Worm (Caenorhabditis elegans) whole organism, L4 larva: Measurements from ENCODE around the gene C45B2.2.

Source experiments
- D1046.2 ChIP-seq: fragments of 200-800 bp; sonication (Bioruptor generic); IDR thresholded peaks from 2 replicates; pipeline ENCODE4 v1.3.6; 2022; ENCODE audit warnings: missing genetic modification characterization, missing compliant biosample characterization
- F10B5.3 ChIP-seq: sonication (generic microtip); optimal IDR thresholded peaks from 2 replicates; lab custom pipeline; 2016; ENCODE audit warnings: mild to moderate bottlenecking, missing genetic modification characterization, missing compliant biosample characterization
- F26F4.8 ChIP-seq: fragments of 200-800 bp; sonication (Bioruptor generic); conservative IDR thresholded peaks from 2 replicates; pipeline ENCODE4 v1.3.6; 2022; ENCODE audit warnings: missing genetic modification characterization, missing compliant biosample characterization
- Y105C5A.15 ChIP-seq: fragments of 200-800 bp; sonication (Bioruptor generic); IDR thresholded peaks from 2 replicates; pipeline ENCODE4 v1.3.6; 2022; ENCODE audit warnings: missing genetic modification characterization, missing compliant biosample characterization
- Y48G9A.11 ChIP-seq: fragments of 200-800 bp; sonication (Bioruptor generic); IDR thresholded peaks from 2 replicates; pipeline ENCODE4 v1.3.6; 2022; ENCODE audit warnings: missing genetic modification reagents, missing genetic modification characterization, missing compliant biosample characterization
- Y75B8A.6 ChIP-seq: fragments of 200-800 bp; sonication (Bioruptor generic); IDR thresholded peaks from 2 replicates; pipeline ENCODE4 v1.3.6; 2022; ENCODE audit warnings: missing genetic modification reagents, missing genetic modification characterization, missing compliant biosample characterization
- ZK546.5 ChIP-seq, 2 experiments: sonication (generic microtip); optimal IDR thresholded peaks; 2 replicates each; lab custom pipeline; 2017; ENCODE audit warnings: missing biosample characterization in 2 of 2, missing genetic modification characterization in 2 of 2
- ceh-20 ChIP-seq: fragments of 200-800 bp; sonication (Bioruptor generic); IDR thresholded peaks from 2 replicates; pipeline ENCODE4 v1.3.6; 2022; ENCODE audit warnings: missing genetic modification reagents, missing genetic modification characterization, missing compliant biosample characterization
- ceh-28 ChIP-seq: fragments of 150-350 bp; optimal IDR thresholded peaks from 2 replicates; lab custom pipeline; 2014; ENCODE audit warnings: missing biosample characterization, missing genetic modification reagents, missing genetic modification characterization
- ceh-32 ChIP-seq: sonication (generic microtip); optimal IDR thresholded peaks from 2 replicates; lab custom pipeline; 2016; ENCODE audit warnings: mild to moderate bottlenecking, missing genetic modification characterization, missing compliant biosample characterization; ENCODE audit not compliant: poor library complexity
- ceh-44 ChIP-seq: fragments of 200-800 bp; sonication (Bioruptor generic); IDR thresholded peaks from 2 replicates; pipeline ENCODE4 v1.3.6; 2022; ENCODE audit warnings: missing genetic modification reagents, missing genetic modification characterization, missing compliant biosample characterization
- cey-2 ChIP-seq: sonication (generic microtip); optimal IDR thresholded peaks from 3 replicates; lab custom pipeline; 2017; ENCODE audit warnings: missing genetic modification characterization, mild to moderate bottlenecking, missing compliant biosample characterization, antibody characterized with exemption, borderline replicate concordance; ENCODE audit not compliant: insufficient read depth
- ctbp-1 ChIP-seq: fragments of 200-800 bp; sonication (Bioruptor generic); IDR thresholded peaks from 2 replicates; pipeline ENCODE4 v1.3.6; 2022; ENCODE audit warnings: missing genetic modification reagents, missing genetic modification characterization, missing compliant biosample characterization
- daf-16 ChIP-seq, 3 experiments: sonication (generic microtip); optimal IDR thresholded peaks; 2 replicates each; lab custom pipeline; 2016 to 2017; ENCODE audit warnings: missing genetic modification characterization in 3 of 3, missing genetic modification reagents in 3 of 3, mild to moderate bottlenecking in 2 of 3, missing compliant biosample characterization in 2 of 3, missing biosample characterization in 1 of 3, moderate library complexity in 1 of 3
- dmd-6 ChIP-seq: fragments of 200-800 bp; sonication (Bioruptor generic); IDR thresholded peaks from 2 replicates; pipeline ENCODE4 v1.3.6; 2022; ENCODE audit warnings: missing genetic modification reagents, missing genetic modification characterization, missing compliant biosample characterization
- dmd-8 ChIP-seq: fragments of 200-800 bp; sonication (Bioruptor generic); IDR thresholded peaks from 2 replicates; pipeline ENCODE4 v1.3.6; 2022; ENCODE audit warnings: missing genetic modification characterization, missing compliant biosample characterization
- dmd-9 ChIP-seq: fragments of 200-800 bp; sonication (Bioruptor generic); IDR thresholded peaks from 2 replicates; pipeline ENCODE4 v1.3.6; 2022; ENCODE audit warnings: missing genetic modification reagents, missing genetic modification characterization, missing compliant biosample characterization
- dve-1 ChIP-seq: sonication (generic microtip); optimal IDR thresholded peaks from 2 replicates; lab custom pipeline; 2017; ENCODE audit warnings: antibody characterized with exemption, mild to moderate bottlenecking, missing genetic modification characterization, missing compliant biosample characterization; ENCODE audit not compliant: insufficient read depth
- egl-43 ChIP-seq: fragments of 200-800 bp; sonication (Bioruptor generic); IDR thresholded peaks from 2 replicates; pipeline ENCODE4 v1.3.6; 2022; ENCODE audit warnings: missing genetic modification reagents, missing genetic modification characterization, missing compliant biosample characterization
- gei-8 ChIP-seq: fragments of 200-800 bp; sonication (Bioruptor generic); optimal IDR thresholded peaks from 2 replicates; lab custom pipeline; 2018; ENCODE audit warnings: mild to moderate bottlenecking, missing genetic modification characterization, missing compliant biosample characterization
- hif-1 ChIP-seq, 2 experiments: sonication (generic microtip); optimal IDR thresholded peaks; 2 replicates each; lab custom pipeline; 2016 to 2017; ENCODE audit warnings: missing compliant biosample characterization in 2 of 2, missing genetic modification characterization in 2 of 2, missing genetic modification reagents in 2 of 2, missing genotype in 2 of 2, mild to moderate bottlenecking in 1 of 2
- hlh-11 ChIP-seq: fragments of 200-800 bp; sonication (Bioruptor generic); optimal IDR thresholded peaks from 2 replicates; lab custom pipeline; 2018; ENCODE audit warnings: mild to moderate bottlenecking, missing genetic modification characterization, missing compliant biosample characterization
- lin-1 ChIP-seq: fragments of 200-800 bp; sonication (Bioruptor generic); IDR thresholded peaks from 2 replicates; pipeline ENCODE4 v1.3.6; 2022; ENCODE audit warnings: missing genetic modification reagents, missing genetic modification characterization, missing compliant biosample characterization
- lin-38 ChIP-seq: fragments of 200-800 bp; sonication (Bioruptor generic); IDR thresholded peaks from 2 replicates; pipeline ENCODE4 v1.3.6; 2022; ENCODE audit warnings: missing genetic modification reagents, missing genetic modification characterization, missing compliant biosample characterization
- mdl-1 ChIP-seq, 2 experiments: fragments of 150-350 bp in 1 of 2; sonication (generic microtip) in 1 of 2; optimal IDR thresholded peaks; 2 replicates each; lab custom pipeline; 2014 to 2017; ENCODE audit warnings: missing biosample characterization in 2 of 2, missing genetic modification characterization in 2 of 2
- mep-1 ChIP-seq: fragments of 150-350 bp; sonication (generic microtip); optimal IDR thresholded peaks from 3 replicates; lab custom pipeline; 2014; ENCODE audit warnings: missing biosample characterization, missing genetic modification characterization
- mxl-3 ChIP-seq: fragments of 200-800 bp; sonication (Bioruptor generic); optimal IDR thresholded peaks from 2 replicates; lab custom pipeline; 2018; ENCODE audit warnings: mild to moderate bottlenecking, missing genetic modification characterization, missing compliant biosample characterization
- nhr-10 ChIP-seq: fragments of 150-350 bp; optimal IDR thresholded peaks from 2 replicates; lab custom pipeline; 2014; ENCODE audit warnings: missing biosample characterization, missing genetic modification characterization
- nhr-11 ChIP-seq: fragments of 150-350 bp; optimal IDR thresholded peaks from 2 replicates; lab custom pipeline; 2014; ENCODE audit warnings: missing biosample characterization, missing genetic modification characterization
- nhr-111 ChIP-seq: fragments of 200-800 bp; sonication (Bioruptor generic); optimal IDR thresholded peaks from 2 replicates; lab custom pipeline; 2018; ENCODE audit warnings: mild to moderate bottlenecking, missing genetic modification characterization, missing compliant biosample characterization
- nhr-237 ChIP-seq: sonication (generic microtip); optimal IDR thresholded peaks from 2 replicates; lab custom pipeline; 2017; ENCODE audit warnings: missing biosample characterization, missing genetic modification characterization
- nhr-25 ChIP-seq: sonication (generic microtip); optimal IDR thresholded peaks from 2 replicates; lab custom pipeline; 2017; ENCODE audit warnings: missing genetic modification characterization, mild to moderate bottlenecking, missing compliant biosample characterization, antibody characterized with exemption, moderate library complexity, borderline replicate concordance; ENCODE audit not compliant: insufficient read depth
- nhr-28 ChIP-seq: fragments of 150-350 bp; optimal IDR thresholded peaks from 2 replicates; lab custom pipeline; 2014; ENCODE audit warnings: missing biosample characterization, missing genetic modification characterization
- nhr-48 ChIP-seq: sonication (generic microtip); optimal IDR thresholded peaks from 2 replicates; lab custom pipeline; 2016; ENCODE audit warnings: mild to moderate bottlenecking, missing genetic modification characterization, missing compliant biosample characterization
- nhr-77 ChIP-seq: fragments of 150-350 bp; optimal IDR thresholded peaks from 2 replicates; lab custom pipeline; 2014; ENCODE audit warnings: missing biosample characterization, missing genetic modification characterization
- pqm-1 ChIP-seq: sonication (generic microtip); optimal IDR thresholded peaks from 2 replicates; lab custom pipeline; 2017; ENCODE audit warnings: missing biosample characterization, missing genetic modification characterization
- saeg-2 ChIP-seq: fragments of 200-800 bp; sonication (Bioruptor generic); IDR thresholded peaks from 2 replicates; pipeline ENCODE4 v1.3.6; 2022; ENCODE audit warnings: missing genetic modification reagents, missing genetic modification characterization, missing compliant biosample characterization
- sdz-12 ChIP-seq: fragments of 200-800 bp; sonication (Bioruptor generic); optimal IDR thresholded peaks from 2 replicates; lab custom pipeline; 2018; ENCODE audit warnings: mild to moderate bottlenecking, missing genetic modification characterization, missing compliant biosample characterization
- snpc-1.2 ChIP-seq: fragments of 200-800 bp; sonication (Bioruptor generic); IDR thresholded peaks from 2 replicates; pipeline ENCODE4 v1.3.6; 2022; ENCODE audit warnings: missing genetic modification reagents, missing genetic modification characterization, missing compliant biosample characterization
- spr-1 ChIP-seq: sonication (generic microtip); optimal IDR thresholded peaks from 2 replicates; lab custom pipeline; 2016; ENCODE audit warnings: mild to moderate bottlenecking, missing genetic modification characterization, missing compliant biosample characterization
- tra-1 ChIP-seq: fragments of 200-800 bp; sonication (Bioruptor generic); IDR thresholded peaks from 2 replicates; pipeline ENCODE4 v1.3.6; 2022; ENCODE audit warnings: missing genetic modification reagents, missing genetic modification characterization, missing compliant biosample characterization
- unc-62 ChIP-seq, 3 experiments: fragments of 150-350 bp in 1 of 3; sonication (generic microtip); optimal IDR thresholded peaks in 2 of 3; peaks in 1 of 3; 1 replicate in 1 of 3; 2 replicates in 2 of 3; lab custom pipeline; 2014 to 2017; ENCODE audit warnings: missing biosample characterization in 3 of 3, missing genetic modification characterization in 3 of 3, missing genetic modification reagents in 3 of 3, missing genotype in 1 of 3
- vab-7 ChIP-seq: fragments of 200-800 bp; sonication (Bioruptor generic); IDR thresholded peaks from 2 replicates; pipeline ENCODE4 v1.3.6; 2022; ENCODE audit warnings: missing genetic modification reagents, missing genetic modification characterization, missing compliant biosample characterization
- ztf-11 ChIP-seq: fragments of 150-350 bp; optimal IDR thresholded peaks from 2 replicates; lab custom pipeline; 2014; ENCODE audit warnings: missing biosample characterization, missing genetic modification characterization

The C45B2.2 gene

ce11 chrX:6081793-6082192 lies 2.7 kb upstream of the C45B2.2 start:
- TF ChIP-seq hlh-11 (tag; lab: Kevin White, UChicago) (peak; percentile 3), unc-62 (GFP tag; optimal IDR thresholded peaks at IDR 0.05 in 1 of 2; lab: Kevin White, UChicago) (no peak), unc-62 (tag; optimal IDR thresholded peaks at IDR 0.05; lab: Kevin White, UChicago) (no peak), tra-1 (GFP tag; lab: Robert Waterston, UW) (0 out of 2 replicates have a peak, but pooled peaks have one; percentile 30), Y48G9A.11 (GFP tag; lab: Robert Waterston, UW) (no peak), ztf-11 (tag; lab: Kevin White, UChicago) (no peak), mep-1 (tag; lab: Kevin White, UChicago) (no peak), dmd-6 (GFP tag; lab: Robert Waterston, UW) (peak; percentile 48; the same call in 1 of the 2 replicates), ceh-44 (no peak), nhr-28 (tag; lab: Kevin White, UChicago) (peak; percentile 81), nhr-11 (tag; lab: Kevin White, UChicago) (no peak), cey-2 (no peak), nhr-77 (tag; lab: Kevin White, UChicago) (peak; percentile 7), mdl-1 (tag; optimal IDR thresholded peaks at IDR 0.05; lab: Kevin White, UChicago) (no peak), ceh-32 (tag; lab: Kevin White, UChicago) (no peak), pqm-1 (tag; lab: Kevin White, UChicago) (peak; percentile 40)

- TF ChIP-seq daf-16 (GFP tag; optimal IDR thresholded peaks at IDR 0.05; lab: Kevin White, UChicago): no peak
- no peak for TF ChIP-seq daf-16 (tag; optimal IDR thresholded peaks at IDR 0.05; lab: Kevin White, UChicago)
- no peak for TF ChIP-seq nhr-48 (tag; lab: Kevin White, UChicago)
- TF ChIP-seq egl-43 (GFP tag; lab: Robert Waterston, UW): no peak
- no peak for TF ChIP-seq hlh-11 (tag; lab: Kevin White, UChicago)
- TF ChIP-seq ctbp-1 (GFP tag; lab: Robert Waterston, UW): no peak
- no peak for TF ChIP-seq ZK546.5 (tag; optimal IDR thresholded peaks at IDR 0.05; lab: Kevin White, UChicago)
- no peak for TF ChIP-seq hif-1 (tag; optimal IDR thresholded peaks at IDR 0.05; lab: Kevin White, UChicago)
- TF ChIP-seq Y75B8A.6 (GFP tag; lab: Robert Waterston, UW): no peak
- TF ChIP-seq nhr-77 (tag; lab: Kevin White, UChicago): no peak
- no peak for TF ChIP-seq F10B5.3
- no peak for TF ChIP-seq nhr-10 (tag; lab: Kevin White, UChicago)
- TF ChIP-seq ceh-20: no peak
- TF ChIP-seq F26F4.8 (GFP tag; lab: Robert Waterston, UW): no peak
- TF ChIP-seq spr-1 (tag; lab: Kevin White, UChicago): no peak
- no peak for TF ChIP-seq D1046.2 (GFP tag; lab: Robert Waterston, UW)
- no peak for TF ChIP-seq mxl-3 (GFP tag; lab: Kevin White, UChicago)
- TF ChIP-seq ceh-28: no peak
These were observed 1.9 kb upstream of the C45B2.2 start, which contains the start of gene C45B2.3 for ce11 chrX:6082660-6083059. Gene C45B2.3, plus strand, starts transcription at chrX:6082960.

ce11 chrX:6085824-6086223 lies 1.3 kb downstream of the C45B2.2 start, which contains the start of gene C45B2.1:
Gene C45B2.1, plus strand, starts transcription at chrX:6086124.
- TF ChIP-seq dve-1 (tag; lab: Kevin White, UChicago) (no peak), nhr-25 (tag; lab: Kevin White, UChicago) (no peak), ceh-28 (no peak), ceh-20 (no peak), vab-7 (GFP tag; lab: Robert Waterston, UW) (no peak), gei-8 (no peak)
- TF ChIP-seq, all 104 proteins: peak for 0

ce11 chrX:6087676-6088075 lies 3.1 kb downstream of the C45B2.2 start, which contains the start of gene C45B2.8:
Gene C45B2.8, plus strand, starts transcription at chrX:6087976.
- TF ChIP-seq Y105C5A.15 (GFP tag; lab: Robert Waterston, UW): no peak
- TF ChIP-seq snpc-1.2 (GFP tag; lab: Robert Waterston, UW): no peak
- TF ChIP-seq daf-16 (GFP tag; optimal IDR thresholded peaks at IDR 0.05; lab: Kevin White, UChicago): no peak
- TF ChIP-seq daf-16 (tag; optimal IDR thresholded peaks at IDR 0.05; lab: Kevin White, UChicago): no peak
- no peak for TF ChIP-seq nhr-237
- TF ChIP-seq saeg-2 (GFP tag; lab: Robert Waterston, UW): no peak
- no peak for TF ChIP-seq lin-38 (GFP tag; lab: Robert Waterston, UW)
- no peak for TF ChIP-seq mep-1 (tag; lab: Kevin White, UChicago)
- no peak for TF ChIP-seq lin-1 (GFP tag; lab: Robert Waterston, UW)
- TF ChIP-seq dmd-8 (GFP tag; lab: Robert Waterston, UW): no peak
- TF ChIP-seq dmd-9 (GFP tag; lab: Robert Waterston, UW): no peak
- no peak for TF ChIP-seq nhr-111 (GFP tag; lab: Kevin White, UChicago)
- no peak for TF ChIP-seq ceh-28
- no peak for TF ChIP-seq sdz-12
- TF ChIP-seq egl-43 (GFP tag; lab: Robert Waterston, UW): no peak
- no peak for TF ChIP-seq pqm-1 (tag; lab: Kevin White, UChicago)
